Worm (Caenorhabditis elegans): ENCODE data around the gene atat-2.

- no peak for TF ChIP-seq lin-39 (tag; optimal IDR thresholded peaks at IDR 0.05)
- no peak for TF ChIP-seq ZK546.5 (tag; optimal IDR thresholded peaks at IDR 0.05)
- no peak for TF ChIP-seq unc-39 (tag; optimal IDR thresholded peaks at IDR 0.05)
- TF ChIP-seq fkh-10 (GFP tag; optimal IDR thresholded peaks at IDR 0.05), result peak; percentile 89
- no peak for TF ChIP-seq jun-1 (tag; optimal IDR thresholded peaks at IDR 0.05)
- TF ChIP-seq ceh-16 (tag; optimal IDR thresholded peaks at IDR 0.05), result no peak
- TF ChIP-seq pqm-1 (tag; optimal IDR thresholded peaks at IDR 0.05), result no peak
- no peak for TF ChIP-seq nhr-237 (tag; optimal IDR thresholded peaks at IDR 0.05)
These were observed 49.7 kb upstream of the atat-2 start for ce11 chrX:5799229-5799628.
